Fruit fly (Drosophila melanogaster) whole organism: Measurements from ENCODE around the gene CG32706.

Experiments used
- CG8478 ChIP-seq: fragments of >200 bp; optimal IDR thresholded peaks from 2 replicates; lab custom pipeline; 2018; ENCODE audit warnings: inconsistent platforms
- EcR ChIP-seq, 2 experiments: fragments of >200 bp; optimal IDR thresholded peaks; 2 replicates each; lab custom pipeline; 2017; ENCODE audit warnings: missing biosample characterization in 2 of 2, missing genetic modification characterization in 2 of 2, missing genetic modification reagents in 2 of 2
- pan ChIP-seq: fragments of >200 bp; optimal IDR thresholded peaks from 2 replicates; lab custom pipeline; 2017

dm6 chrX:9060078-9060477 lies 26.9 kb upstream of the CG32706 start:
- TF ChIP-seq EcR (GFP tag; optimal IDR thresholded peaks at IDR 0.05; lab: Kevin White, UChicago) (no peak), pan (no peak), CG8478 (lab: Kevin White, UChicago) (no peak)
